Worm (Caenorhabditis elegans) whole organism, L4 larva: ENCODE results near the gene acl-9.

Experiments
- D1046.2 ChIP-seq: fragments of 200-800 bp; sonication (Bioruptor generic); IDR thresholded peaks from 2 replicates; pipeline ENCODE4 v1.3.6; 2022; ENCODE audit warnings: missing genetic modification characterization, missing compliant biosample characterization
- F26F4.8 ChIP-seq: fragments of 200-800 bp; sonication (Bioruptor generic); conservative IDR thresholded peaks from 2 replicates; pipeline ENCODE4 v1.3.6; 2022; ENCODE audit warnings: missing genetic modification characterization, missing compliant biosample characterization
- T26A8.4 ChIP-seq: fragments of 200-800 bp; sonication (Bioruptor generic); IDR thresholded peaks from 2 replicates; pipeline ENCODE4 v1.3.6; 2022; ENCODE audit warnings: missing genetic modification characterization, missing compliant biosample characterization
- Y48G9A.11 ChIP-seq: fragments of 200-800 bp; sonication (Bioruptor generic); IDR thresholded peaks from 2 replicates; pipeline ENCODE4 v1.3.6; 2022; ENCODE audit warnings: missing genetic modification reagents, missing genetic modification characterization, missing compliant biosample characterization
- ZK337.2 ChIP-seq: fragments of 200-800 bp; sonication (Bioruptor generic); IDR thresholded peaks from 2 replicates; pipeline ENCODE4 v1.3.6; 2022; ENCODE audit warnings: missing genetic modification reagents, missing genetic modification characterization, missing compliant biosample characterization
- ZK546.5 ChIP-seq, 2 experiments: sonication (generic microtip); optimal IDR thresholded peaks; 2 replicates each; lab custom pipeline; 2017; ENCODE audit warnings: missing biosample characterization in 2 of 2, missing genetic modification characterization in 2 of 2
- aly-2 ChIP-seq: sonication (generic microtip); optimal IDR thresholded peaks from 2 replicates; lab custom pipeline; 2018; ENCODE audit warnings: missing biosample characterization, missing genetic modification characterization
- ama-1 ChIP-seq: fragments of 150-350 bp; optimal IDR thresholded peaks from 2 replicates; lab custom pipeline; 2014; ENCODE audit warnings: inconsistent platforms, mixed read lengths
- arid-1 ChIP-seq: fragments of 200-800 bp; sonication (Bioruptor generic); conservative IDR thresholded peaks from 2 replicates; pipeline ENCODE4 v1.3.6; 2022; ENCODE audit warnings: missing genetic modification reagents, missing genetic modification characterization, missing compliant biosample characterization
- ceh-20 ChIP-seq: fragments of 200-800 bp; sonication (Bioruptor generic); IDR thresholded peaks from 2 replicates; pipeline ENCODE4 v1.3.6; 2022; ENCODE audit warnings: missing genetic modification reagents, missing genetic modification characterization, missing compliant biosample characterization
- ceh-62 ChIP-seq: sonication (generic microtip); optimal IDR thresholded peaks from 2 replicates; lab custom pipeline; 2017; ENCODE audit warnings: missing biosample characterization, missing genetic modification characterization
- daf-12 ChIP-seq: fragments of 150-350 bp; optimal IDR thresholded peaks from 2 replicates; lab custom pipeline; 2014; ENCODE audit warnings: missing biosample characterization, missing genetic modification reagents, missing genetic modification characterization
- daf-16 ChIP-seq, 3 experiments: sonication (generic microtip); optimal IDR thresholded peaks; 2 replicates each; lab custom pipeline; 2016 to 2017; ENCODE audit warnings: missing genetic modification characterization in 3 of 3, missing genetic modification reagents in 3 of 3, mild to moderate bottlenecking in 2 of 3, missing compliant biosample characterization in 2 of 3, missing biosample characterization in 1 of 3, moderate library complexity in 1 of 3
- daf-19 ChIP-seq: fragments of 200-800 bp; sonication (Bioruptor generic); conservative IDR thresholded peaks from 2 replicates; pipeline ENCODE4 v1.3.6; 2022; ENCODE audit warnings: missing genetic modification characterization, missing compliant biosample characterization
- dmd-6 ChIP-seq: fragments of 200-800 bp; sonication (Bioruptor generic); IDR thresholded peaks from 2 replicates; pipeline ENCODE4 v1.3.6; 2022; ENCODE audit warnings: missing genetic modification reagents, missing genetic modification characterization, missing compliant biosample characterization
- duxl-1 ChIP-seq: sonication (generic microtip); optimal IDR thresholded peaks from 2 replicates; lab custom pipeline; 2016; ENCODE audit warnings: mild to moderate bottlenecking, missing genetic modification characterization, moderate library complexity, missing compliant biosample characterization; ENCODE audit not compliant: poor library complexity
- dve-1 ChIP-seq: sonication (generic microtip); optimal IDR thresholded peaks from 2 replicates; lab custom pipeline; 2017; ENCODE audit warnings: antibody characterized with exemption, mild to moderate bottlenecking, missing genetic modification characterization, missing compliant biosample characterization; ENCODE audit not compliant: insufficient read depth
- fkh-10 ChIP-seq: fragments of 150-350 bp; optimal IDR thresholded peaks from 2 replicates; lab custom pipeline; 2014; ENCODE audit warnings: missing biosample characterization, missing genetic modification reagents, missing genetic modification characterization
- fos-1 ChIP-seq: fragments of 150-350 bp; optimal IDR thresholded peaks from 2 replicates; lab custom pipeline; 2014; ENCODE audit warnings: missing biosample characterization, missing genetic modification characterization
- hif-1 ChIP-seq, 2 experiments: sonication (generic microtip); optimal IDR thresholded peaks; 2 replicates each; lab custom pipeline; 2016 to 2017; ENCODE audit warnings: missing compliant biosample characterization in 2 of 2, missing genetic modification characterization in 2 of 2, missing genetic modification reagents in 2 of 2, missing genotype in 2 of 2, mild to moderate bottlenecking in 1 of 2
- hlh-11 ChIP-seq: fragments of 200-800 bp; sonication (Bioruptor generic); optimal IDR thresholded peaks from 2 replicates; lab custom pipeline; 2018; ENCODE audit warnings: mild to moderate bottlenecking, missing genetic modification characterization, missing compliant biosample characterization
- hlh-30 ChIP-seq: sonication (generic microtip); optimal IDR thresholded peaks from 2 replicates; lab custom pipeline; 2017; ENCODE audit warnings: antibody characterized with exemption, mild to moderate bottlenecking, missing genetic modification characterization, missing compliant biosample characterization; ENCODE audit not compliant: insufficient read depth
- hmg-1.1 ChIP-seq: fragments of 200-800 bp; sonication (Bioruptor generic); IDR thresholded peaks from 2 replicates; pipeline ENCODE4 v1.3.6; 2022; ENCODE audit warnings: missing genetic modification reagents, missing genetic modification characterization, missing compliant biosample characterization
- lim-7 ChIP-seq: fragments of 200-800 bp; sonication (Bioruptor generic); IDR thresholded peaks from 2 replicates; pipeline ENCODE4 v1.3.6; 2022; ENCODE audit warnings: missing genetic modification characterization, missing compliant biosample characterization
- lsy-2 ChIP-seq, 2 experiments: fragments of 150-350 bp in 1 of 2; sonication (generic microtip) in 1 of 2; optimal IDR thresholded peaks; 2 replicates each; lab custom pipeline; 2014 to 2017; ENCODE audit warnings: missing biosample characterization in 2 of 2, missing genetic modification characterization in 2 of 2
- madf-9 ChIP-seq: fragments of 200-800 bp; sonication (Bioruptor generic); conservative IDR thresholded peaks from 2 replicates; pipeline ENCODE4 v1.3.6; 2022; ENCODE audit warnings: missing genetic modification reagents, missing genetic modification characterization, missing compliant biosample characterization
- mdl-1 ChIP-seq, 2 experiments: fragments of 150-350 bp in 1 of 2; sonication (generic microtip) in 1 of 2; optimal IDR thresholded peaks; 2 replicates each; lab custom pipeline; 2014 to 2017; ENCODE audit warnings: missing biosample characterization in 2 of 2, missing genetic modification characterization in 2 of 2
- mep-1 ChIP-seq: fragments of 150-350 bp; sonication (generic microtip); optimal IDR thresholded peaks from 3 replicates; lab custom pipeline; 2014; ENCODE audit warnings: missing biosample characterization, missing genetic modification characterization
- nhr-28 ChIP-seq: fragments of 150-350 bp; optimal IDR thresholded peaks from 2 replicates; lab custom pipeline; 2014; ENCODE audit warnings: missing biosample characterization, missing genetic modification characterization
- nhr-48 ChIP-seq: sonication (generic microtip); optimal IDR thresholded peaks from 2 replicates; lab custom pipeline; 2016; ENCODE audit warnings: mild to moderate bottlenecking, missing genetic modification characterization, missing compliant biosample characterization
- nhr-76 ChIP-seq: fragments of 150-350 bp; optimal IDR thresholded peaks from 2 replicates; lab custom pipeline; 2014; ENCODE audit warnings: missing biosample characterization, missing genetic modification characterization
- nhr-77 ChIP-seq: fragments of 150-350 bp; optimal IDR thresholded peaks from 2 replicates; lab custom pipeline; 2014; ENCODE audit warnings: missing biosample characterization, missing genetic modification characterization
- pha-4 ChIP-seq, 2 experiments: fragments of 150-350 bp in 1 of 2; fragments of 200-800 bp in 1 of 2; sonication (Bioruptor generic) in 1 of 2; IDR thresholded peaks in 1 of 2; optimal IDR thresholded peaks in 1 of 2; 2 replicates each; pipeline versions ENCODE4 v1.3.6 to Lab custom; 2014 to 2022; ENCODE audit warnings: missing genetic modification characterization in 2 of 2, missing genetic modification reagents in 2 of 2, missing biosample characterization in 1 of 2, missing compliant biosample characterization in 1 of 2
- pqm-1 ChIP-seq: sonication (generic microtip); optimal IDR thresholded peaks from 2 replicates; lab custom pipeline; 2017; ENCODE audit warnings: missing biosample characterization, missing genetic modification characterization
- rbr-2 ChIP-seq: sonication (generic microtip); optimal IDR thresholded peaks from 2 replicates; lab custom pipeline; 2016; ENCODE audit warnings: missing genotype, missing genetic modification characterization, missing compliant biosample characterization
- saeg-2 ChIP-seq: fragments of 200-800 bp; sonication (Bioruptor generic); IDR thresholded peaks from 2 replicates; pipeline ENCODE4 v1.3.6; 2022; ENCODE audit warnings: missing genetic modification reagents, missing genetic modification characterization, missing compliant biosample characterization
- sdz-12 ChIP-seq: fragments of 200-800 bp; sonication (Bioruptor generic); optimal IDR thresholded peaks from 2 replicates; lab custom pipeline; 2018; ENCODE audit warnings: mild to moderate bottlenecking, missing genetic modification characterization, missing compliant biosample characterization
- snpc-4 ChIP-seq: fragments of 150-350 bp; optimal IDR thresholded peaks from 2 replicates; lab custom pipeline; 2014; ENCODE audit warnings: missing biosample characterization, missing genetic modification characterization
- spr-1 ChIP-seq: sonication (generic microtip); optimal IDR thresholded peaks from 2 replicates; lab custom pipeline; 2016; ENCODE audit warnings: mild to moderate bottlenecking, missing genetic modification characterization, missing compliant biosample characterization
- tra-1 ChIP-seq: fragments of 200-800 bp; sonication (Bioruptor generic); IDR thresholded peaks from 2 replicates; pipeline ENCODE4 v1.3.6; 2022; ENCODE audit warnings: missing genetic modification reagents, missing genetic modification characterization, missing compliant biosample characterization
- unc-130 ChIP-seq: sonication (generic microtip); optimal IDR thresholded peaks from 2 replicates; lab custom pipeline; 2016; ENCODE audit warnings: missing genetic modification reagents, missing genetic modification characterization, missing compliant biosample characterization
- unc-39 ChIP-seq: sonication (generic microtip); optimal IDR thresholded peaks from 2 replicates; lab custom pipeline; 2017; ENCODE audit warnings: missing biosample characterization, missing genetic modification characterization
- unc-62 ChIP-seq, 3 experiments: fragments of 150-350 bp in 1 of 3; sonication (generic microtip); optimal IDR thresholded peaks in 2 of 3; peaks in 1 of 3; 1 replicate in 1 of 3; 2 replicates in 2 of 3; lab custom pipeline; 2014 to 2017; ENCODE audit warnings: missing biosample characterization in 3 of 3, missing genetic modification characterization in 3 of 3, missing genetic modification reagents in 3 of 3, missing genotype in 1 of 3
- vab-7 ChIP-seq: fragments of 200-800 bp; sonication (Bioruptor generic); IDR thresholded peaks from 2 replicates; pipeline ENCODE4 v1.3.6; 2022; ENCODE audit warnings: missing genetic modification reagents, missing genetic modification characterization, missing compliant biosample characterization
- zag-1 ChIP-seq: fragments of 150-350 bp; optimal IDR thresholded peaks from 2 replicates; lab custom pipeline; 2014; ENCODE audit warnings: missing biosample characterization, missing genetic modification characterization
- zfp-2 ChIP-seq: sonication (generic microtip); optimal IDR thresholded peaks from 2 replicates; lab custom pipeline; 2016; ENCODE audit warnings: mild to moderate bottlenecking, missing genetic modification characterization, missing compliant biosample characterization
- ztf-7 ChIP-seq: fragments of 150-350 bp; optimal IDR thresholded peaks from 2 replicates; lab custom pipeline; 2014; ENCODE audit warnings: missing biosample characterization, missing genetic modification characterization

The acl-9 gene

DNA sequence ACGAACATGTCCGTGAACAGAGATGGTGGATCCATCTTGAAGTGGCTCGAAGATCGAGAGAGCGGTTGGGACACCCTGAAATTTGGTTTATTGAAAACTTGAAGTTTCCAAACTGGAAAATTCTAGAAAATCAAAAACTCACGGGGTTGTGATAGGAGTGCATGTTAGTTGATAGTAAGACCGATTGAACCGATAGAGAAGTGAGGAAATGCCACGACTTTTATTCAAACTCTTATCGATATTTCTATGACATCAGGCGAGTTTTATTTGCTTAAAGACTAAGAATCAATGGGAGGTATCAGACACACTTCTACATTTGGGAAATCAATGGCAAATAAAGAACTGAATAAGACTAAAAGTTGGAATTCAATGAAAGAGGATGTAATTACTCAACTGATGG lies 35.8 kb downstream of the acl-9 start, which contains the start of gene lec-10 (continued):
- no peak for TF ChIP-seq hmg-1.1 (GFP tag; lab: Robert Waterston, UW)
- 0 out of 2 replicates have a peak, but pooled peaks have one; percentile 40 for TF ChIP-seq tra-1 (GFP tag; lab: Robert Waterston, UW)
- TF ChIP-seq duxl-1 (tag; lab: Kevin White, UChicago): peak; percentile 7
- no peak for TF ChIP-seq ceh-20 (GFP tag; lab: Robert Waterston, UW)
- TF ChIP-seq lsy-2 (tag; optimal IDR thresholded peaks at IDR 0.05; lab: Kevin White, UChicago): peak in 1 of 2 experiments; percentile 29
- peak; percentile 55 for TF ChIP-seq mep-1 (tag; lab: Kevin White, UChicago)
- peak; percentile 50 for TF ChIP-seq nhr-48 (tag; lab: Kevin White, UChicago)
- no peak for TF ChIP-seq ama-1 (lab: Kevin White, UChicago)
- no peak for TF ChIP-seq zfp-2 (tag; lab: Kevin White, UChicago)
- TF ChIP-seq unc-39: no peak
- TF ChIP-seq zag-1 (tag; lab: Kevin White, UChicago): no peak
- peak; percentile 8; the same call in 1 of the 2 replicates for TF ChIP-seq pha-4 (GFP tag; IDR thresholded peaks at IDR 0.05; lab: Robert Waterston, UW)
- TF ChIP-seq pha-4 (tag; optimal IDR thresholded peaks at IDR 0.05; lab: Kevin White, UChicago): no peak

DNA sequence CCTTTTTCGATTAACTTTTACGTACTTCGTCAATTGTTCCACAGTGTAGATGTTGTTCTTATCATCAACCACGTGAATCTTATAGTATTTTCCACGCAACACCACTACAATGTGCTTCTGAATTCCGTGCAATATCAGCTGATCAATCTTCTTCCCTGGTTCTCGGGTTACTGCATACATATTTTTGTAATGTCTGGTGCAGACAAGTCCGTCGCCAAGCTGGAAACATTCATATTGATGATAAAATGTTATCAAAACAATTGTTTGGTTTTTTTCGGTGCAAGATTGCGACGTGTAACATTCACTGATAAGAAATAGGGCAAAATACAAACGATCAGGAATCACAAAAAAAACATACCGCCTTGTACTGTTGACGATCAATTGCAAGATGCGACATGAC lies 39.5 kb downstream of the acl-9 start:
- TF ChIP-seq daf-19: no peak
- TF ChIP-seq nhr-76 (tag; lab: Kevin White, UChicago): no peak
- no peak for TF ChIP-seq ZK546.5 (tag; optimal IDR thresholded peaks at IDR 0.05; lab: Kevin White, UChicago)
- no peak for TF ChIP-seq unc-39
- TF ChIP-seq hif-1 (tag; optimal IDR thresholded peaks at IDR 0.05; lab: Kevin White, UChicago): no peak
- TF ChIP-seq dmd-6 (GFP tag; lab: Robert Waterston, UW): peak; percentile 62
- TF ChIP-seq aly-2 (tag; lab: Kevin White, UChicago): no peak
- TF ChIP-seq F26F4.8 (GFP tag; lab: Robert Waterston, UW): no peak
- no peak for TF ChIP-seq saeg-2 (GFP tag; lab: Robert Waterston, UW)
- no peak for TF ChIP-seq fos-1 (tag; lab: Kevin White, UChicago)
- no peak for TF ChIP-seq daf-16 (GFP tag; optimal IDR thresholded peaks at IDR 0.05; lab: Kevin White, UChicago)
- peak; percentile 59 for TF ChIP-seq daf-16 (tag; optimal IDR thresholded peaks at IDR 0.05; lab: Kevin White, UChicago)
- no peak for TF ChIP-seq nhr-77 (tag; lab: Kevin White, UChicago)
- peak; percentile 48 for TF ChIP-seq hlh-30
- peak; percentile 34 for TF ChIP-seq nhr-28 (tag; lab: Kevin White, UChicago)
- no peak for TF ChIP-seq nhr-48 (tag; lab: Kevin White, UChicago)
- TF ChIP-seq pqm-1 (tag; lab: Kevin White, UChicago): peak; percentile 13
- no peak for TF ChIP-seq daf-12 (tag; lab: Kevin White, UChicago)
- no peak for TF ChIP-seq rbr-2 (tag; lab: Kevin White, UChicago)
- TF ChIP-seq hlh-11 (tag; lab: Kevin White, UChicago): peak; percentile 58
- TF ChIP-seq zag-1 (tag; lab: Kevin White, UChicago): no peak
- no peak for TF ChIP-seq snpc-4 (tag; lab: Kevin White, UChicago)
- no peak for TF ChIP-seq ceh-62 (tag; lab: Kevin White, UChicago)
- peak in 1 of 2 experiments; percentile 8 for TF ChIP-seq mdl-1 (tag; optimal IDR thresholded peaks at IDR 0.05; lab: Kevin White, UChicago)
- TF ChIP-seq spr-1: no peak
- no peak for TF ChIP-seq unc-130
- peak in 1 of 2 experiments; percentile 96 for TF ChIP-seq unc-62 (GFP tag; optimal IDR thresholded peaks at IDR 0.05 in 1 of 2; lab: Kevin White, UChicago)
- TF ChIP-seq unc-62 (tag; optimal IDR thresholded peaks at IDR 0.05; lab: Kevin White, UChicago): no peak
- TF ChIP-seq vab-7 (GFP tag; lab: Robert Waterston, UW): no peak
- TF ChIP-seq arid-1 (GFP tag; lab: Robert Waterston, UW): no peak
- no peak for TF ChIP-seq Y48G9A.11 (GFP tag; lab: Robert Waterston, UW)
- TF ChIP-seq fkh-10: no peak
- TF ChIP-seq T26A8.4: no peak
- TF ChIP-seq ztf-7 (tag; lab: Kevin White, UChicago): no peak
- TF ChIP-seq D1046.2 (GFP tag; lab: Robert Waterston, UW): no peak
- TF ChIP-seq ZK337.2 (GFP tag; lab: Robert Waterston, UW): no peak
- peak; percentile 12 for TF ChIP-seq dve-1 (tag; lab: Kevin White, UChicago)
- no peak for TF ChIP-seq madf-9 (GFP tag; lab: Robert Waterston, UW)
- no peak for TF ChIP-seq sdz-12
- no peak for TF ChIP-seq lim-7 (GFP tag; lab: Robert Waterston, UW)
